Worm (Caenorhabditis elegans) whole organism, midembryonic: Measurements from ENCODE around the gene R10D12.8.

ENCODE experiments used
- T22C8.4 ChIP-seq: fragments of 200-800 bp; sonication (Bioruptor generic); IDR thresholded peaks from 2 replicates; pipeline ENCODE4 v1.3.6; 2022; ENCODE audit warnings: missing genetic modification characterization, missing compliant biosample characterization
- cog-1 ChIP-seq: sonication (generic microtip); optimal IDR thresholded peaks from 2 replicates; lab custom pipeline; 2016; ENCODE audit warnings: missing genetic modification characterization, missing compliant biosample characterization
- flt-1 ChIP-seq: fragments of 200-800 bp; sonication (Bioruptor generic); IDR thresholded peaks from 2 replicates; pipeline ENCODE4 v1.3.6; 2022; ENCODE audit warnings: missing genetic modification characterization, missing compliant biosample characterization
- klf-2 ChIP-seq: fragments of 200-800 bp; sonication (Bioruptor generic); conservative IDR thresholded peaks from 2 replicates; pipeline ENCODE4 v1.3.6; 2022; ENCODE audit warnings: missing genetic modification reagents, missing genetic modification characterization, missing compliant biosample characterization
- ref-1 ChIP-seq: fragments of 200-800 bp; sonication (Bioruptor generic); conservative IDR thresholded peaks from 2 replicates; pipeline ENCODE4 v1.3.6; 2022; ENCODE audit warnings: missing genetic modification reagents, missing genetic modification characterization, missing compliant biosample characterization
- tab-1 ChIP-seq: fragments of 200-800 bp; sonication (Bioruptor generic); IDR thresholded peaks from 2 replicates; pipeline ENCODE4 v1.3.6; 2022; ENCODE audit warnings: missing genetic modification characterization, missing compliant biosample characterization
- ztf-23 ChIP-seq: fragments of 200-800 bp; sonication (Bioruptor generic); IDR thresholded peaks from 2 replicates; pipeline ENCODE4 v1.3.6; 2022; ENCODE audit warnings: missing genetic modification reagents, missing genetic modification characterization, missing compliant biosample characterization
- ztf-29 ChIP-seq: fragments of 200-800 bp; sonication (Bioruptor generic); IDR thresholded peaks from 2 replicates; pipeline ENCODE4 v1.3.6; 2022; ENCODE audit warnings: missing genetic modification reagents, missing genetic modification characterization, missing compliant biosample characterization

DNA sequence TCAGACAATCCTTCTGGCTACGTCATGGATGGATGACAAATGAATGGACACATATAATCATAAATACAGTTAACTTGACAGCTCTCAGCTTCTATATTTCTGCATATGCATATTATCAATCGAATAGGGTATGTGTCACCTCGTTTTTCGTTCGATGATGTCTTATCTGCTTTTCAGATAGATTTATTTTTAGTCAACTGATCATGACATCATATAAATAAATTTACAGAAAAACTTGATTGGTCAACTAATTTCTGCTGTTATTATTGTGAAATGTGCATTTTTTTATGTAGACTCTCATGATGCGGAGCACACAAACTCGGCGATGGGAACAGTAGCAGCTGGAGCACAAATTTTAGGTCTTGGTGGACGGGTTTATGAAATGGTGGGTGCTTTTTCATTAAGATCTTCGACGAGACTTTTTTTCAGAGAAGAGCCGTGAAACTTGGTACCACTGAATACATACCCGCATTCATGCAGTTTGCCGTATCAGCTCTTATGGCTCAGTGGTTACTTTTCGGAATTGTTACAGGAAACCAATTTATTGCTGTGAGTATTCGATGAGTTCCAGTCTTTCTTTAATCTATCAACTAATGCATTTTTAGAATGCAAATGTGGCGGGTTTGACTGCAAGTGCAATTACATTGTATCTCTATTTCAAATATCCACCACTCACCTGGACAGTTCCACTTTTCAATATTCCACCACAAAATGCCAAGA lies 2.4 kb upstream of the R10D12.8 start:
- TF ChIP-seq ref-1 (GFP tag; lab: Robert Waterston, UW) (no peak), tab-1 (GFP tag; lab: Robert Waterston, UW) (no peak), cog-1 (tag; lab: Kevin White, UChicago) (no peak), ztf-23 (no peak), ztf-29 (GFP tag; lab: Robert Waterston, UW) (no peak), T22C8.4 (no peak), flt-1 (GFP tag; lab: Robert Waterston, UW) (no peak), klf-2 (GFP tag; lab: Robert Waterston, UW) (no peak)
